Fruit fly (Drosophila melanogaster) whole organism, adult: ENCODE data around the gene Srrm1.
A peak's percentile ranks its signal among the peaks of the same experiment; 100 is the strongest.

Experiments
- CG11617 ChIP-seq: fragments of 200-800 bp; sonication (Bioruptor generic); optimal IDR thresholded peaks from 2 replicates; lab custom pipeline; 2017; ENCODE audit warnings: mild to moderate bottlenecking, missing biosample characterization, missing genetic modification reagents, missing genetic modification characterization
- CG12768 ChIP-seq: fragments of 200-800 bp; sonication (Bioruptor generic); optimal IDR thresholded peaks from 2 replicates; lab custom pipeline; 2017; ENCODE audit warnings: missing biosample characterization, missing genetic modification characterization, mild to moderate bottlenecking, moderate library complexity, missing genetic modification reagents
- CG14711 ChIP-seq: fragments of 200-800 bp; sonication (Bioruptor generic); optimal IDR thresholded peaks from 2 replicates; lab custom pipeline; 2018; ENCODE audit warnings: missing biosample characterization, mild to moderate bottlenecking, missing genetic modification characterization, moderate library complexity
- CG1620 ChIP-seq: fragments of 200-800 bp; sonication (Bioruptor generic); optimal IDR thresholded peaks from 2 replicates; lab custom pipeline; 2016; ENCODE audit warnings: missing biosample characterization, missing genetic modification characterization
- CG33017 ChIP-seq: fragments of 200-800 bp; sonication (Bioruptor generic); optimal IDR thresholded peaks from 2 replicates; lab custom pipeline; 2018; ENCODE audit warnings: missing biosample characterization, mild to moderate bottlenecking, missing genetic modification characterization, moderate library complexity
- CG5204 ChIP-seq: fragments of 200-800 bp; sonication (Bioruptor generic); optimal IDR thresholded peaks from 2 replicates; lab custom pipeline; 2016; ENCODE audit warnings: missing biosample characterization, missing genetic modification characterization
- CG7045 ChIP-seq: fragments of 200-800 bp; sonication (Bioruptor generic); optimal IDR thresholded peaks from 2 replicates; lab custom pipeline; 2017; ENCODE audit warnings: missing biosample characterization, mild to moderate bottlenecking, missing genetic modification characterization
- CG7101 ChIP-seq: fragments of 200-800 bp; sonication (Bioruptor generic); optimal IDR thresholded peaks from 2 replicates; lab custom pipeline; 2018; ENCODE audit warnings: missing biosample characterization, mild to moderate bottlenecking, missing genetic modification characterization, moderate library complexity
- Clk ChIP-seq: fragments of 200-800 bp; sonication (Bioruptor generic); optimal IDR thresholded peaks from 2 replicates; lab custom pipeline; 2017; ENCODE audit warnings: missing biosample characterization, missing genetic modification characterization
- Crg-1 ChIP-seq: fragments of 200-800 bp; sonication (Bioruptor generic); optimal IDR thresholded peaks from 2 replicates; lab custom pipeline; 2016; ENCODE audit warnings: missing biosample characterization, missing genetic modification characterization
- Hr96 ChIP-seq: fragments of 200-800 bp; sonication (Bioruptor generic); optimal IDR thresholded peaks from 2 replicates; lab custom pipeline; 2016; ENCODE audit warnings: missing biosample characterization, missing genetic modification characterization
- Mnt ChIP-seq: fragments of 200-800 bp; sonication (Bioruptor generic); optimal IDR thresholded peaks from 2 replicates; lab custom pipeline; 2016; ENCODE audit warnings: missing biosample characterization, mild to moderate bottlenecking, missing genetic modification characterization
- bab1 ChIP-seq: fragments of 200-800 bp; sonication (Bioruptor generic); optimal IDR thresholded peaks from 3 replicates; lab custom pipeline; 2019; ENCODE audit warnings: missing biosample characterization, mild to moderate bottlenecking, missing genetic modification characterization, moderate library complexity
- cic ChIP-seq: fragments of 200-800 bp; sonication (Bioruptor generic); optimal IDR thresholded peaks from 2 replicates; lab custom pipeline; 2017; ENCODE audit warnings: missing biosample characterization, mild to moderate bottlenecking, missing genetic modification characterization, moderate library complexity
- cnc ChIP-seq, 2 experiments: fragments of >200 bp; optimal IDR thresholded peaks; 2 replicates each; lab custom pipeline; 2017
- kay ChIP-seq: fragments of 200-800 bp; sonication (Bioruptor generic); peaks from one replicate; lab custom pipeline; 2016; ENCODE audit warnings: missing biosample characterization, missing genetic modification characterization, borderline replicate concordance
- ovo ChIP-seq: fragments of 200-800 bp; sonication (Bioruptor generic); optimal IDR thresholded peaks from 2 replicates; lab custom pipeline; 2016; ENCODE audit warnings: missing biosample characterization, missing genetic modification characterization
- pad ChIP-seq: fragments of 200-800 bp; sonication (Bioruptor generic); optimal IDR thresholded peaks from 3 replicates; lab custom pipeline; 2017; ENCODE audit warnings: missing biosample characterization, missing genetic modification characterization, mild to moderate bottlenecking, moderate library complexity, missing genetic modification reagents
- tj ChIP-seq: fragments of 200-800 bp; sonication (Bioruptor generic); optimal IDR thresholded peaks from 3 replicates; lab custom pipeline; 2017; ENCODE audit warnings: missing biosample characterization, mild to moderate bottlenecking, missing genetic modification characterization, moderate library complexity
- toe ChIP-seq: fragments of 200-800 bp; sonication (Bioruptor generic); optimal IDR thresholded peaks from 2 replicates; lab custom pipeline; 2016; ENCODE audit warnings: missing biosample characterization, missing genetic modification characterization

Gene Srrm1

dm6 chr3L:13022160-13022853 lies 14.3 kb upstream of the Srrm1 start, which contains the start of gene Adk2:
Gene Adk2, minus strand, starts transcription at chr3L:13022688.
- TF ChIP-seq kay (GFP tag; lab: Kevin White, UChicago): no peak
- TF ChIP-seq CG14711: peak; percentile 62
- TF ChIP-seq bab1 (GFP tag; lab: Kevin White, UChicago): peak; percentile 5
- peak; percentile 94 for TF ChIP-seq Mnt (GFP tag; lab: Kevin White, UChicago)
- no peak for TF ChIP-seq Clk
- peak; percentile 95 for TF ChIP-seq cic (GFP tag; lab: Kevin White, UChicago)

dm6 chr3L:13022854-13023560 lies 13.6 kb upstream of the Srrm1 start, which contains the start of gene RpS12:
Gene RpS12, plus strand, starts transcription at chr3L:13023352.
- TF ChIP-seq CG5204 (peak; percentile 78), Mnt (GFP tag; lab: Kevin White, UChicago) (peak; percentile 82), bab1 (GFP tag; lab: Kevin White, UChicago) (peak; percentile 64), CG1620 (GFP tag; lab: Kevin White, UChicago) (peak; percentile 92), Hr96 (GFP tag; lab: Kevin White, UChicago) (peak; percentile 86), cnc (optimal IDR thresholded peaks at IDR 0.05; lab: Kevin White, UChicago) (no peak), cic (GFP tag; lab: Kevin White, UChicago) (no peak), CG14711 (no peak), tj (peak; percentile 56), Crg-1 (GFP tag; lab: Kevin White, UChicago) (peak; percentile 57), kay (GFP tag; lab: Kevin White, UChicago) (peak; percentile 86), CG33017 (tag; lab: Kevin White, UChicago) (peak; percentile 61), pad (GFP tag; lab: Kevin White, UChicago) (peak; percentile 58), CG7045 (GFP tag; lab: Kevin White, UChicago) (peak; percentile 80), CG12768 (GFP tag; lab: Kevin White, UChicago) (peak; percentile 70), toe (GFP tag; lab: Kevin White, UChicago) (peak; percentile 81), ovo (GFP tag; lab: Kevin White, UChicago) (peak; percentile 77), CG11617 (GFP tag; lab: Kevin White, UChicago) (peak; percentile 83), Clk (peak; percentile 67), CG7101 (tag; lab: Kevin White, UChicago) (peak; percentile 81)

- TF ChIP-seq kay (GFP tag; lab: Kevin White, UChicago): peak; percentile 43
- no peak for TF ChIP-seq tj
Measured at dm6 chr3L:13026337-13026736, 10.3 kb upstream of the Srrm1 start, which contains the start of gene Zmynd10. Gene Zmynd10, minus strand, starts transcription at chr3L:13026437.

- TF ChIP-seq Crg-1 (GFP tag; lab: Kevin White, UChicago): no peak
- no peak for TF ChIP-seq cnc (optimal IDR thresholded peaks at IDR 0.05; lab: Kevin White, UChicago)
- TF ChIP-seq CG5204: no peak
- no peak for TF ChIP-seq kay (GFP tag; lab: Kevin White, UChicago)
- TF ChIP-seq CG33017 (tag; lab: Kevin White, UChicago): no peak
Measured at dm6 chr3L:13026872-13027271, 9.7 kb upstream of the Srrm1 start.

- no peak for TF ChIP-seq CG5204
Measured at dm6 chr3L:13027333-13027732, 9.3 kb upstream of the Srrm1 start.

dm6 chr3L:13028740-13029139 lies 7.9 kb upstream of the Srrm1 start, which contains the start of gene CG17672:
Gene CG17672, plus strand, starts transcription at chr3L:13028962.
- no peak for TF ChIP-seq ovo (GFP tag; lab: Kevin White, UChicago)
- no peak for TF ChIP-seq Crg-1 (GFP tag; lab: Kevin White, UChicago)
- TF ChIP-seq CG11617 (GFP tag; lab: Kevin White, UChicago): no peak
- no peak for TF ChIP-seq CG12768 (GFP tag; lab: Kevin White, UChicago)
- TF ChIP-seq kay (GFP tag; lab: Kevin White, UChicago): no peak
- TF ChIP-seq toe (GFP tag; lab: Kevin White, UChicago): no peak
- no peak for TF ChIP-seq CG33017 (tag; lab: Kevin White, UChicago)
- TF ChIP-seq tj: no peak
- TF ChIP-seq pad (GFP tag; lab: Kevin White, UChicago): no peak
- TF ChIP-seq CG7045 (GFP tag; lab: Kevin White, UChicago): no peak
- TF ChIP-seq cic (GFP tag; lab: Kevin White, UChicago): no peak
- TF ChIP-seq CG14711: no peak
- TF ChIP-seq bab1 (GFP tag; lab: Kevin White, UChicago): no peak
- TF ChIP-seq Hr96 (GFP tag; lab: Kevin White, UChicago): no peak
- no peak for TF ChIP-seq CG5204
- TF ChIP-seq CG7101 (tag; lab: Kevin White, UChicago): no peak
- TF ChIP-seq cnc (optimal IDR thresholded peaks at IDR 0.05; lab: Kevin White, UChicago): no peak
